Fruit fly (Drosophila melanogaster) whole organism, wandering third instar larva: ENCODE data around the gene Smyd3.

Experiments used
- Abd-B ChIP-seq: fragments of >200 bp; optimal IDR thresholded peaks from 2 replicates; lab custom pipeline; 2017; ENCODE audit warnings: missing biosample characterization, missing genetic modification characterization
- br ChIP-seq: fragments of 200-800 bp; sonication (Bioruptor generic); optimal IDR thresholded peaks from 2 replicates; lab custom pipeline; 2016; ENCODE audit warnings: missing biosample characterization, missing genetic modification characterization
- dl ChIP-seq, 2 experiments: fragments of 175-275, 200-275 bp in 1 of 2; fragments of 200-275 bp in 1 of 2; sonication (Bioruptor generic); optimal IDR thresholded peaks; lab custom pipeline; 2018; ENCODE audit warnings: mild to moderate bottlenecking in 2 of 2, missing biosample characterization in 2 of 2, missing genetic modification characterization in 2 of 2, moderate library complexity in 2 of 2; ENCODE audit not compliant: partially characterized antibody in 2 of 2, insufficient read depth in 1 of 2
- dsf ChIP-seq: sonication (Bioruptor generic); optimal IDR thresholded peaks from 2 replicates; lab custom pipeline; 2016; ENCODE audit warnings: missing biosample characterization, missing genetic modification characterization, borderline replicate concordance
- fru ChIP-seq: fragments of 200-800 bp; sonication (Bioruptor generic); optimal IDR thresholded peaks from 3 replicates; lab custom pipeline; 2016; ENCODE audit warnings: missing biosample characterization, mild to moderate bottlenecking, missing genetic modification characterization
- tai ChIP-seq: sonication (Bioruptor generic); optimal IDR thresholded peaks from 2 replicates; lab custom pipeline; 2016; ENCODE audit warnings: missing biosample characterization, missing genetic modification characterization

dm6 chrX:2608470-2609157 is at the start of gene Smyd3:
- TF ChIP-seq br (GFP tag; lab: Kevin White, UChicago) (peak; percentile 85), fru (GFP tag; lab: Kevin White, UChicago) (peak; percentile 82), dsf (no peak), tai (no peak), Abd-B (GFP tag; lab: Kevin White, UChicago) (no peak), dl (GFP tag; optimal IDR thresholded peaks at IDR 0.05; lab: Kevin White, UChicago; ENCODE audit: insufficient read depth in 1 of 2, partially characterized antibody in 2 of 2) (no peak)
